Worm (Caenorhabditis elegans) whole organism, L1 larva: ENCODE results near the gene K07H8.11.

Source experiments
- C16A3.4 ChIP-seq: fragments of 150-350 bp; optimal IDR thresholded peaks from 2 replicates; lab custom pipeline; 2014; ENCODE audit warnings: missing biosample characterization, missing genetic modification characterization
- C34B4.2 ChIP-seq: sonication (generic microtip); optimal IDR thresholded peaks from 2 replicates; lab custom pipeline; 2017; ENCODE audit warnings: mild to moderate bottlenecking, missing genetic modification characterization, missing compliant biosample characterization
- Y116A8C.19 ChIP-seq: sonication (generic microtip); optimal IDR thresholded peaks from 2 replicates; lab custom pipeline; 2016; ENCODE audit warnings: missing compliant biosample characterization, missing genetic modification characterization, borderline replicate concordance
- aha-1 ChIP-seq: fragments of 150-350 bp; optimal IDR thresholded peaks from 2 replicates; lab custom pipeline; 2014; ENCODE audit warnings: missing biosample characterization, missing genetic modification characterization
- alr-1 ChIP-seq: fragments of 200-800 bp; sonication (Bioruptor generic); optimal IDR thresholded peaks from 2 replicates; lab custom pipeline; 2018; ENCODE audit warnings: borderline replicate concordance, mild to moderate bottlenecking, missing genetic modification characterization, missing compliant biosample characterization
- ama-1 ChIP-seq: fragments of 150-350 bp; optimal IDR thresholded peaks from 2 replicates; lab custom pipeline; 2014
- blmp-1 ChIP-seq: fragments of 150-350 bp; optimal IDR thresholded peaks from 2 replicates; lab custom pipeline; 2014; ENCODE audit warnings: missing biosample characterization, missing genetic modification characterization
- ceh-82 ChIP-seq, 3 experiments: fragments of 150-350 bp in 1 of 3; sonication (generic microtip) in 2 of 3; optimal IDR thresholded peaks; 2 replicates each; lab custom pipeline; 2014 to 2017; ENCODE audit warnings: missing biosample characterization in 3 of 3, missing genetic modification characterization in 3 of 3
- ceh-88 ChIP-seq: fragments of 200-800 bp; sonication (Bioruptor generic); IDR thresholded peaks from 2 replicates; pipeline ENCODE4 v1.3.6; 2022; ENCODE audit warnings: missing genetic modification characterization, missing compliant biosample characterization
- ces-1 ChIP-seq: fragments of 150-350 bp; optimal IDR thresholded peaks from 2 replicates; lab custom pipeline; 2014; ENCODE audit warnings: missing biosample characterization, missing genetic modification reagents, missing genetic modification characterization
- dpl-1 ChIP-seq, 3 experiments: fragments of 150-350 bp in 2 of 3; sonication (generic microtip) in 1 of 3; optimal IDR thresholded peaks; 2 replicates each; lab custom pipeline; 2014 to 2017; ENCODE audit warnings: missing biosample characterization in 3 of 3, missing genetic modification characterization in 3 of 3, missing genetic modification reagents in 3 of 3
- efl-1 ChIP-seq, 4 experiments: fragments of 150-350 bp; optimal IDR thresholded peaks in 3 of 4; peaks in 1 of 4; 1 replicate in 1 of 4; 2 replicates in 3 of 4; lab custom pipeline; 2014; ENCODE audit warnings: missing biosample characterization in 2 of 4, missing genetic modification characterization in 2 of 4, missing genetic modification reagents in 2 of 4
- efl-3 ChIP-seq: fragments of 200-800 bp; sonication (Bioruptor generic); optimal IDR thresholded peaks from 2 replicates; lab custom pipeline; 2018; ENCODE audit warnings: mild to moderate bottlenecking, missing genetic modification characterization, missing compliant biosample characterization
- elt-3 ChIP-seq, 6 experiments: fragments of 150-350 bp in 1 of 6; sonication (generic microtip); optimal IDR thresholded peaks; 2 replicates each; lab custom pipeline; 2017 to 2018; ENCODE audit warnings: missing biosample characterization in 6 of 6, missing genetic modification characterization in 6 of 6, inconsistent platforms in 1 of 6
- fkh-10 ChIP-seq: sonication (generic microtip); optimal IDR thresholded peaks from 2 replicates; lab custom pipeline; 2017; ENCODE audit warnings: missing biosample characterization, missing genetic modification reagents, missing genetic modification characterization
- grh-1 ChIP-seq: fragments of 200-800 bp; sonication (Bioruptor generic); IDR thresholded peaks from 2 replicates; pipeline ENCODE4 v1.3.6; 2022; ENCODE audit warnings: missing genetic modification reagents, missing genetic modification characterization, missing compliant biosample characterization
- jun-1 ChIP-seq: fragments of 150-350 bp; optimal IDR thresholded peaks from 2 replicates; lab custom pipeline; 2014; ENCODE audit warnings: missing biosample characterization, missing genetic modification reagents, missing genetic modification characterization
- lin-14 ChIP-seq: fragments of 200-800 bp; sonication (Bioruptor generic); optimal IDR thresholded peaks from 2 replicates; lab custom pipeline; 2018; ENCODE audit warnings: mild to moderate bottlenecking, missing genetic modification characterization, moderate library complexity, missing compliant biosample characterization
- lin-35 ChIP-seq, 2 experiments: fragments of 150-350 bp; optimal IDR thresholded peaks; 2 replicates each; lab custom pipeline; 2014; ENCODE audit warnings: missing biosample characterization in 2 of 2, missing genetic modification characterization in 2 of 2, missing genetic modification reagents in 2 of 2
- lin-39 ChIP-seq: fragments of 150-350 bp; optimal IDR thresholded peaks from 2 replicates; lab custom pipeline; 2014; ENCODE audit warnings: missing biosample characterization, missing genetic modification reagents, missing genetic modification characterization
- lir-3 ChIP-seq: sonication (generic microtip); optimal IDR thresholded peaks from 2 replicates; lab custom pipeline; 2016; ENCODE audit warnings: mild to moderate bottlenecking, missing genetic modification characterization, moderate library complexity, missing compliant biosample characterization; ENCODE audit not compliant: poor library complexity
- lsy-2 ChIP-seq, 2 experiments: fragments of 150-350 bp; optimal IDR thresholded peaks; 2 replicates each; lab custom pipeline; 2014; ENCODE audit warnings: missing biosample characterization in 2 of 2, missing genetic modification characterization in 2 of 2
- mab-9 ChIP-seq: fragments of 200-800 bp; sonication (Bioruptor generic); IDR thresholded peaks from 2 replicates; pipeline ENCODE4 v1.3.6; 2022; ENCODE audit warnings: missing genetic modification reagents, missing genetic modification characterization, missing compliant biosample characterization
- mdl-1 ChIP-seq, 2 experiments: fragments of 150-350 bp; optimal IDR thresholded peaks; 2 replicates each; lab custom pipeline; 2014 to 2017; ENCODE audit warnings: missing biosample characterization in 2 of 2, missing genetic modification characterization in 2 of 2, inconsistent platforms in 1 of 2
- mep-1 ChIP-seq: fragments of 150-350 bp; optimal IDR thresholded peaks from 2 replicates; lab custom pipeline; 2014; ENCODE audit warnings: missing biosample characterization, missing genetic modification characterization
- nhr-12 ChIP-seq: sonication (generic microtip); optimal IDR thresholded peaks from 2 replicates; lab custom pipeline; 2017; ENCODE audit warnings: missing biosample characterization, missing genetic modification characterization
- nhr-19 ChIP-seq: fragments of 200-800 bp; sonication (Bioruptor generic); conservative IDR thresholded peaks from 2 replicates; pipeline ENCODE4 v1.3.6; 2022; ENCODE audit warnings: missing genetic modification characterization, missing compliant biosample characterization
- nhr-20 ChIP-seq: sonication (generic microtip); optimal IDR thresholded peaks from 2 replicates; lab custom pipeline; 2016; ENCODE audit warnings: mild to moderate bottlenecking, missing genetic modification characterization, missing compliant biosample characterization
- nhr-237 ChIP-seq: fragments of 150-350 bp; optimal IDR thresholded peaks from 2 replicates; lab custom pipeline; 2014; ENCODE audit warnings: missing biosample characterization, missing genetic modification characterization
- nhr-28 ChIP-seq: fragments of 150-350 bp; optimal IDR thresholded peaks from 2 replicates; lab custom pipeline; 2014; ENCODE audit warnings: missing biosample characterization, missing genetic modification characterization
- nhr-47 ChIP-seq: sonication (generic microtip); optimal IDR thresholded peaks from 2 replicates; lab custom pipeline; 2016; ENCODE audit warnings: mild to moderate bottlenecking, missing genetic modification characterization, moderate library complexity, missing compliant biosample characterization
- nhr-71 ChIP-seq: sonication (generic microtip); optimal IDR thresholded peaks from 2 replicates; lab custom pipeline; 2016; ENCODE audit warnings: mild to moderate bottlenecking, missing genetic modification characterization, moderate library complexity, missing compliant biosample characterization
- nhr-77 ChIP-seq: fragments of 150-350 bp; optimal IDR thresholded peaks from 2 replicates; lab custom pipeline; 2014; ENCODE audit warnings: missing biosample characterization, missing genetic modification characterization
- nhr-85 ChIP-seq: sonication (generic microtip); peaks from one replicate; lab custom pipeline; 2016; ENCODE audit warnings: missing genetic modification characterization, inconsistent platforms, missing compliant biosample characterization
- nhr-90 ChIP-seq: sonication (generic microtip); optimal IDR thresholded peaks from 2 replicates; lab custom pipeline; 2016; ENCODE audit warnings: mild to moderate bottlenecking, missing genetic modification characterization, missing compliant biosample characterization; ENCODE audit not compliant: poor library complexity
- pag-3 ChIP-seq: sonication (generic microtip); optimal IDR thresholded peaks from 2 replicates; lab custom pipeline; 2017; ENCODE audit warnings: missing genetic modification characterization, mild to moderate bottlenecking, missing compliant biosample characterization, antibody characterized with exemption, borderline replicate concordance; ENCODE audit not compliant: insufficient read depth
- pax-3 ChIP-seq: fragments of 200-800 bp; sonication (Bioruptor generic); optimal IDR thresholded peaks from 2 replicates; lab custom pipeline; 2018; ENCODE audit warnings: mild to moderate bottlenecking, missing genetic modification characterization, moderate library complexity, missing compliant biosample characterization
- pqm-1 ChIP-seq: sonication (generic microtip); optimal IDR thresholded peaks from 3 replicates; lab custom pipeline; 2017; ENCODE audit warnings: missing biosample characterization, missing genetic modification characterization
- snu-23 ChIP-seq: sonication (generic microtip); optimal IDR thresholded peaks from 2 replicates; lab custom pipeline; 2016; ENCODE audit warnings: missing genetic modification characterization, missing compliant biosample characterization
- sptf-1 ChIP-seq: fragments of 150-350 bp; optimal IDR thresholded peaks from 2 replicates; lab custom pipeline; 2014; ENCODE audit warnings: missing biosample characterization, missing genetic modification characterization
- sup-37 ChIP-seq: fragments of 200-800 bp; sonication (Bioruptor generic); optimal IDR thresholded peaks from 2 replicates; lab custom pipeline; 2018; ENCODE audit warnings: mild to moderate bottlenecking, missing genetic modification characterization, missing compliant biosample characterization
- swsn-7 ChIP-seq: sonication (generic microtip); optimal IDR thresholded peaks from 2 replicates; lab custom pipeline; 2016; ENCODE audit warnings: missing genetic modification characterization, missing compliant biosample characterization
- tbx-2 ChIP-seq: sonication (generic microtip); optimal IDR thresholded peaks from 2 replicates; lab custom pipeline; 2016; ENCODE audit warnings: missing genetic modification characterization, missing compliant biosample characterization
- unc-86 ChIP-seq: sonication (generic microtip); optimal IDR thresholded peaks from 2 replicates; lab custom pipeline; 2016; ENCODE audit warnings: missing genetic modification characterization, missing compliant biosample characterization
- unc-98 ChIP-seq: fragments of 200-800 bp; sonication (Bioruptor generic); IDR thresholded peaks from 2 replicates; pipeline ENCODE4 v1.3.6; 2022; ENCODE audit warnings: missing genetic modification characterization, missing compliant biosample characterization
- vab-15 ChIP-seq: sonication (generic microtip); optimal IDR thresholded peaks from 2 replicates; lab custom pipeline; 2017; ENCODE audit warnings: missing genotype, mild to moderate bottlenecking, missing genetic modification characterization, missing compliant biosample characterization
- ztf-11 ChIP-seq, 2 experiments: sonication (generic microtip); optimal IDR thresholded peaks; 2 replicates each; lab custom pipeline; 2016 to 2017; ENCODE audit warnings: missing genetic modification characterization in 2 of 2, missing biosample characterization in 1 of 2, missing compliant biosample characterization in 1 of 2

Gene K07H8.11

DNA sequence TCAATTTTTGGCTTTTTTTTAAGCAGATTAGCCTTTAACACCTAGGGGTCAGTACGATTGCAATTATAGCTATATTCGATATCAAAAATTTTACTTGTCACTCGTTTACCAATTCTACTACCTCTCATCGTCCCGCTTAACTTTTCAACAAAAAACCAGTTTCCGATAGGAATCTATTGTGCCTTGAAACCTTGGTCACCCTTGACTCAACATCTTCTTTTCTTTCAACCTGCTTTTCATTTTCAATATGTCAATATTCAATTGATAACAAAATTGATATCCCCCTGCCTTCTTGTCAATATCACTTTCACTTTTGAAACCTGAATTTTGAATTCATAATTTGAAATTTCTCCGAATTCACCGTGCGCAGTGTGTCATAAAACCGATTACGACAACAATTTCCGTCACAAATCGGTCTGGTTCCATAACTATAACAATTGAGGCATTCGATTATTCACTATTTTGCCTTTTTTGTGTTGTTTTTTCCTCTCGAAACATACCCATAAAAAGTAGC, 27.6 kb upstream of the K07H8.11 start:
- TF ChIP-seq nhr-28 (no peak), lin-39 (tag; lab: Kevin White, UChicago) (no peak), swsn-7 (no peak), C16A3.4 (tag; lab: Kevin White, UChicago) (no peak), nhr-47 (tag; lab: Kevin White, UChicago) (no peak), nhr-20 (no peak), Y116A8C.19 (tag; lab: Kevin White, UChicago) (no peak), pag-3 (tag; lab: Kevin White, UChicago) (no peak), alr-1 (no peak), fkh-10 (no peak), unc-98 (GFP tag; lab: Robert Waterston, UW) (no peak), nhr-85 (tag; lab: Kevin White, UChicago) (peak; percentile 90), mdl-1 (tag; optimal IDR thresholded peaks at IDR 0.05; lab: Kevin White, UChicago) (no peak), ces-1 (GFP tag; lab: Kevin White, UChicago) (no peak), C34B4.2 (tag; lab: Kevin White, UChicago) (no peak), snu-23 (GFP tag; lab: Kevin White, UChicago) (peak; percentile 18), ama-1 (lab: Kevin White, UChicago) (no peak), nhr-237 (tag; lab: Kevin White, UChicago) (no peak), elt-3 (tag; optimal IDR thresholded peaks at IDR 0.05; lab: Kevin White, UChicago) (peak in 4 of 6 experiments; percentile 1 to 18 (median 16)), grh-1 (peak; percentile 64), efl-3 (GFP tag; lab: Kevin White, UChicago) (no peak), aha-1 (tag; lab: Kevin White, UChicago) (no peak), nhr-90 (tag; lab: Kevin White, UChicago) (no peak), pax-3 (no peak), lin-14 (peak; percentile 30), nhr-12 (tag; lab: Kevin White, UChicago) (no peak), blmp-1 (tag; lab: Kevin White, UChicago) (peak; percentile 70)

DNA sequence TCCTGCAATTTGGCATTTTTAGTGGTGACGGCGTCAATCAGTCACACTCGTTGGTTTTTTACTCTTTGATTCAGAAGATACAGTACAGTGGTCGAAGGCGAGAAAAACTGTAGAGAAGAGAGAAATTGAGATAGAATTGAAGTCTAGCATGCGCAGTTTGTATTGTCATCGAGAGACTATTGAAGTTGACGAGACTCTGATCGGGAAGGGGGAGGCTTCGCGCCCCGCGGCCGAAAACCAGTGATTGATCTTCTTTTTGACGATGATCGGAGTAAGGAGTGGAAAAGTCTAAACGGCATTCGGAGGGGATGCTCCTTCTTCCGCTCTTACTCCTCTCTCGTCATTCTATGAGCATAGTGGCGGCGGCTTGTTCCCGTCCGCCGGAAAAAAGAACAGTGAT, 26.8 kb upstream of the K07H8.11 start:
- TF ChIP-seq nhr-90 (tag; lab: Kevin White, UChicago), result peak; percentile 20
- TF ChIP-seq blmp-1 (tag; lab: Kevin White, UChicago), result peak; percentile 71
- TF ChIP-seq pqm-1, result no peak
- TF ChIP-seq sup-37, result no peak
- no peak for TF ChIP-seq vab-15 (tag; lab: Kevin White, UChicago)
- TF ChIP-seq elt-3 (tag; optimal IDR thresholded peaks at IDR 0.05; lab: Kevin White, UChicago), result peak in 4 of 6 experiments; percentile 17 to 65 (median 36)
- TF ChIP-seq efl-1 (optimal IDR thresholded peaks at IDR 0.05; lab: Kevin White, UChicago), result peak; percentile 16 to 51
- peak; percentile 2 to 93 for TF ChIP-seq efl-1 (GFP tag; optimal IDR thresholded peaks at IDR 0.05 in 1 of 2; lab: Kevin White, UChicago)
- TF ChIP-seq mab-9, result no peak
- TF ChIP-seq nhr-77 (tag; lab: Kevin White, UChicago), result peak; percentile 14
- TF ChIP-seq lsy-2 (tag; optimal IDR thresholded peaks at IDR 0.05; lab: Kevin White, UChicago), result peak in 1 of 2 experiments; percentile 45
- TF ChIP-seq tbx-2 (tag; lab: Kevin White, UChicago), result peak; percentile 27
- no peak for TF ChIP-seq jun-1
- no peak for TF ChIP-seq ztf-11 (tag; optimal IDR thresholded peaks at IDR 0.05; lab: Kevin White, UChicago)
- TF ChIP-seq nhr-85 (tag; lab: Kevin White, UChicago), result peak; percentile 79
- no peak for TF ChIP-seq sptf-1
- TF ChIP-seq grh-1, result peak; percentile 63
- peak; percentile 5 to 59 for TF ChIP-seq lin-35 (GFP tag; optimal IDR thresholded peaks at IDR 0.05; lab: Kevin White, UChicago)
- TF ChIP-seq unc-86 (tag; lab: Kevin White, UChicago), result no peak
- peak; percentile 47 for TF ChIP-seq nhr-71 (tag; lab: Kevin White, UChicago)
- TF ChIP-seq mep-1, result no peak
- TF ChIP-seq ceh-82 (tag; optimal IDR thresholded peaks at IDR 0.05; lab: Kevin White, UChicago), result peak in 1 of 3 experiments; percentile 30
- no peak for TF ChIP-seq nhr-12 (tag; lab: Kevin White, UChicago)
- 0 out of 2 replicates have a peak, but pooled peaks have one; percentile 32 for TF ChIP-seq nhr-19
- no peak for TF ChIP-seq lir-3
- peak; percentile 66 for TF ChIP-seq nhr-20
- peak in 2 of 3 experiments; percentile 12 to 46 for TF ChIP-seq dpl-1 (GFP tag; optimal IDR thresholded peaks at IDR 0.05; lab: Kevin White, UChicago)
- peak; percentile 77 for TF ChIP-seq snu-23 (GFP tag; lab: Kevin White, UChicago)
- no peak for TF ChIP-seq ceh-88 (GFP tag; lab: Robert Waterston, UW)
- TF ChIP-seq lin-14, result peak; percentile 76
- TF ChIP-seq, all 84 proteins: peak for 17
